Worm (Caenorhabditis elegans) whole organism, mixed stage, embryonic: Measurements from ENCODE around the gene bca-1.

Experiments
- elt-3 ChIP-seq: fragments of 150-350 bp; optimal IDR thresholded peaks from 2 replicates; lab custom pipeline; 2014; ENCODE audit warnings: missing biosample characterization, missing genetic modification characterization
- lsy-2 ChIP-seq: fragments of 150-350 bp; optimal IDR thresholded peaks from 2 replicates; lab custom pipeline; 2014; ENCODE audit warnings: missing biosample characterization, missing genetic modification characterization
- mls-2 ChIP-seq: sonication (generic microtip); optimal IDR thresholded peaks from 2 replicates; lab custom pipeline; 2016; ENCODE audit warnings: mild to moderate bottlenecking, missing genetic modification characterization, moderate library complexity, missing compliant biosample characterization
- nhr-237 ChIP-seq: fragments of 150-350 bp; optimal IDR thresholded peaks from 2 replicates; lab custom pipeline; 2014; ENCODE audit warnings: missing biosample characterization, missing genetic modification characterization
- nhr-28 ChIP-seq: fragments of 150-350 bp; optimal IDR thresholded peaks from 2 replicates; lab custom pipeline; 2014; ENCODE audit warnings: missing biosample characterization, missing genetic modification characterization
- pha-4 ChIP-seq: fragments of 150-350 bp; optimal IDR thresholded peaks from 2 replicates; lab custom pipeline; 2018; ENCODE audit warnings: missing biosample characterization, missing genetic modification reagents, missing genetic modification characterization
- tbx-8 ChIP-seq: fragments of 200-800 bp; sonication (Bioruptor generic); optimal IDR thresholded peaks from 2 replicates; lab custom pipeline; 2018; ENCODE audit warnings: mild to moderate bottlenecking, missing genetic modification characterization, moderate library complexity, missing compliant biosample characterization
- unc-39 ChIP-seq: fragments of 150-350 bp; optimal IDR thresholded peaks from 2 replicates; lab custom pipeline; 2014; ENCODE audit warnings: missing biosample characterization, missing genetic modification characterization
- unc-62 ChIP-seq: fragments of 150-350 bp; optimal IDR thresholded peaks from 2 replicates; lab custom pipeline; 2014; ENCODE audit warnings: missing biosample characterization, missing genetic modification reagents, missing genetic modification characterization
- ztf-11 ChIP-seq: fragments of 150-350 bp; optimal IDR thresholded peaks from 2 replicates; lab custom pipeline; 2014; ENCODE audit warnings: missing biosample characterization, missing genetic modification characterization

DNA sequence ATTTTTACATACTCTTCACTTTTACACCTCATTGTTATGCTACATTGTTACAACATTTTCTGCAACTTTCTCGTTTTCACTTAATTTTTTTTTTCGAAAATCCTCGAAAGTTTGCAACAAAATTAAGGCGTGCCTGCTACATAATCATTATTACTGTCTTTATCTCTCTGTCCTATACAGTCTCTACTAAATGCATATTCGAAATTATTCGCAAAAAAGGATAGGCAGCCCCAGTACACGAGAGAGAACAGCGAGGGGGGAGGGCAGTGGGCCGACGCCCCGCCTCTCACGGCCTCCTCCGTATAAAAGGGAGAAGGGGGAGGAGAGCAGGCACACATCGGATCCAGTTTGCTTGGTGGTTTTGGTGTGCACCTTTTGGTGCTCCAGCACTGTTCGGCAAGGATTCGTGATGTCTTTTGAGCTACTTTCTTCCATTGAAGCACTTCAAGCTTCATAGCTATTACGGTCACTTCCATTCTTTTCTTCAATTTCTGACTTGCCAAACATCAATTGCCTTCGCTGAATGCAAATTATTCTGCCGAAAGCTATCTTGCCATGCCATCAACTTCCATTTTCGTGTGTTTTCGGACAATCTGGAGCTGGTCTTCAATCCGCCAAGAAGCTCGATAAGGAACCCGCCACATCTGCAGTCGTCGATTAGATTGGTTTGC lies 47.5 kb upstream of the bca-1 start:
- TF ChIP-seq ztf-11 (tag; lab: Kevin White, UChicago) (no peak), pha-4 (tag; lab: Kevin White, UChicago) (no peak), unc-62 (GFP tag; lab: Kevin White, UChicago) (no peak), nhr-28 (tag; lab: Kevin White, UChicago) (no peak), unc-39 (tag; lab: Kevin White, UChicago) (no peak), nhr-237 (tag; lab: Kevin White, UChicago) (no peak), lsy-2 (tag; lab: Kevin White, UChicago) (no peak), mls-2 (tag; lab: Kevin White, UChicago) (peak; percentile 18), elt-3 (tag; lab: Kevin White, UChicago) (peak; percentile 48), tbx-8 (GFP tag; lab: Kevin White, UChicago) (no peak)
